Worm (Caenorhabditis elegans): ENCODE measurements around the gene clhm-1.

clhm-1 gene

ce11 chrII:6851938-6852337 is 18.9 kb downstream of the clhm-1 start, which contains the start of gene C04A2.15:
Gene C04A2.15, plus strand, starts transcription at chrII:6852236.
- TF ChIP-seq ceh-39 (tag; optimal IDR thresholded peaks at IDR 0.05) (no peak), zip-8 (tag; optimal IDR thresholded peaks at IDR 0.05) (no peak), bed-3 (GFP tag; optimal IDR thresholded peaks at IDR 0.05) (no peak), lin-32 (GFP tag; optimal IDR thresholded peaks at IDR 0.05) (no peak), sem-2 (GFP tag; optimal IDR thresholded peaks at IDR 0.05) (no peak), M03D4.4 (tag; optimal IDR thresholded peaks at IDR 0.05) (no peak), unc-39 (tag; optimal IDR thresholded peaks at IDR 0.05) (no peak), ztf-11 (tag; optimal IDR thresholded peaks at IDR 0.05) (no peak), mls-2 (tag; optimal IDR thresholded peaks at IDR 0.05) (no peak), pha-4 (tag; optimal IDR thresholded peaks at IDR 0.05) (no peak), tbx-8 (GFP tag; optimal IDR thresholded peaks at IDR 0.05) (no peak), mep-1 (tag; optimal IDR thresholded peaks at IDR 0.05) (no peak), unc-120 (tag; optimal IDR thresholded peaks at IDR 0.05; ENCODE audit: poor library complexity, severe bottlenecking) (no peak), drap-1 (GFP tag; optimal IDR thresholded peaks at IDR 0.05) (no peak), sptf-1 (tag; optimal IDR thresholded peaks at IDR 0.05) (no peak)

ce11 chrII:6849308-6849707 is 21.5 kb downstream of the clhm-1 start:
- TF ChIP-seq ceh-39 (tag; optimal IDR thresholded peaks at IDR 0.05), result no peak
- no peak for TF ChIP-seq blmp-1 (tag; optimal IDR thresholded peaks at IDR 0.05)
- TF ChIP-seq nhr-2 (tag; optimal IDR thresholded peaks at IDR 0.05), result no peak
- no peak for TF ChIP-seq sptf-1 (tag; optimal IDR thresholded peaks at IDR 0.05)
- no peak for TF ChIP-seq bed-3 (GFP tag; optimal IDR thresholded peaks at IDR 0.05)
- no peak for TF ChIP-seq zip-8 (tag; optimal IDR thresholded peaks at IDR 0.05)
- peak; percentile 59 for TF ChIP-seq hlh-1 (tag; optimal IDR thresholded peaks at IDR 0.05)
- no peak for TF ChIP-seq lin-13 (tag; optimal IDR thresholded peaks at IDR 0.05)
- no peak for TF ChIP-seq cnd-1 (tag; optimal IDR thresholded peaks at IDR 0.05)

ce11 chrII:6847917-6848379 is 22.9 kb downstream of the clhm-1 start, which contains the start of gene tbc-6:
Gene tbc-6, plus strand, starts transcription at chrII:6848124.
- peak; percentile 46 for TF ChIP-seq blmp-1 (tag; optimal IDR thresholded peaks at IDR 0.05)
- no peak for TF ChIP-seq lin-13 (tag; optimal IDR thresholded peaks at IDR 0.05)
- TF ChIP-seq M03D4.4 (tag; optimal IDR thresholded peaks at IDR 0.05), result no peak
- no peak for TF ChIP-seq elt-3 (tag; optimal IDR thresholded peaks at IDR 0.05)
- TF ChIP-seq nhr-28 (tag; optimal IDR thresholded peaks at IDR 0.05), result no peak
- TF ChIP-seq zip-8 (tag; optimal IDR thresholded peaks at IDR 0.05), result no peak
- no peak for TF ChIP-seq nhr-76 (tag; optimal IDR thresholded peaks at IDR 0.05)
- no peak for TF ChIP-seq ceh-39 (tag; optimal IDR thresholded peaks at IDR 0.05)
- TF ChIP-seq nhr-237 (tag; optimal IDR thresholded peaks at IDR 0.05), result no peak
- no peak for TF ChIP-seq pha-4 (tag; optimal IDR thresholded peaks at IDR 0.05)
- peak; percentile 11 for TF ChIP-seq nhr-2 (tag; optimal IDR thresholded peaks at IDR 0.05)
- TF ChIP-seq mep-1 (tag; optimal IDR thresholded peaks at IDR 0.05), result no peak
- TF ChIP-seq ztf-11 (tag; optimal IDR thresholded peaks at IDR 0.05), result no peak
- TF ChIP-seq sptf-1 (tag; optimal IDR thresholded peaks at IDR 0.05), result no peak
- TF ChIP-seq sem-2 (GFP tag; optimal IDR thresholded peaks at IDR 0.05), result no peak
- TF ChIP-seq drap-1 (GFP tag; optimal IDR thresholded peaks at IDR 0.05), result no peak
- no peak for TF ChIP-seq tbx-8 (GFP tag; optimal IDR thresholded peaks at IDR 0.05)
- TF ChIP-seq mab-5 (tag; optimal IDR thresholded peaks at IDR 0.05), result peak; percentile 12
- no peak for TF ChIP-seq bed-3 (GFP tag; optimal IDR thresholded peaks at IDR 0.05)
- TF ChIP-seq ceh-83 (GFP tag; optimal IDR thresholded peaks at IDR 0.05), result no peak
- no peak for TF ChIP-seq lin-32 (GFP tag; optimal IDR thresholded peaks at IDR 0.05)
- TF ChIP-seq ham-2 (GFP tag; optimal IDR thresholded peaks at IDR 0.05), result no peak
- peak; percentile 87 for TF ChIP-seq unc-62 (GFP tag; optimal IDR thresholded peaks at IDR 0.05)
- TF ChIP-seq unc-39 (tag; optimal IDR thresholded peaks at IDR 0.05), result no peak
- no peak for TF ChIP-seq mls-2 (tag; optimal IDR thresholded peaks at IDR 0.05)
- TF ChIP-seq snpc-4 (tag; optimal IDR thresholded peaks at IDR 0.05), result no peak
- no peak for TF ChIP-seq hlh-1 (tag; optimal IDR thresholded peaks at IDR 0.05)
- no peak for TF ChIP-seq nhr-12 (tag; optimal IDR thresholded peaks at IDR 0.05)
- TF ChIP-seq flh-1 (GFP tag; optimal IDR thresholded peaks at IDR 0.05), result no peak
- TF ChIP-seq unc-120 (tag; optimal IDR thresholded peaks at IDR 0.05; ENCODE audit: poor library complexity, severe bottlenecking), result no peak
- no peak for TF ChIP-seq elt-1 (tag; optimal IDR thresholded peaks at IDR 0.05; ENCODE audit: borderline replicate concordance, insufficient read depth)
- peak; percentile 39 for TF ChIP-seq ces-1 (GFP tag; optimal IDR thresholded peaks at IDR 0.05)
- no peak for TF ChIP-seq cnd-1 (tag; optimal IDR thresholded peaks at IDR 0.05)
- no peak for TF ChIP-seq ceh-43 (GFP tag; optimal IDR thresholded peaks at IDR 0.05)
- peak; percentile 3 for TF ChIP-seq lsy-2 (tag; optimal IDR thresholded peaks at IDR 0.05)

Data from whole organism, mixed stage, embryonic.